Fruit fly (Drosophila melanogaster) whole organism, larva: ENCODE results near the gene CG3285.
A peak's percentile ranks its signal among the peaks of the same experiment; 100 is the strongest.

Experiments used
- noc ChIP-seq: fragments of 200-800 bp; sonication (Bioruptor generic); optimal IDR thresholded peaks from 3 replicates; lab custom pipeline; 2019; ENCODE audit warnings: missing biosample characterization, mild to moderate bottlenecking, missing genetic modification characterization, moderate library complexity

Gene CG3285

DNA sequence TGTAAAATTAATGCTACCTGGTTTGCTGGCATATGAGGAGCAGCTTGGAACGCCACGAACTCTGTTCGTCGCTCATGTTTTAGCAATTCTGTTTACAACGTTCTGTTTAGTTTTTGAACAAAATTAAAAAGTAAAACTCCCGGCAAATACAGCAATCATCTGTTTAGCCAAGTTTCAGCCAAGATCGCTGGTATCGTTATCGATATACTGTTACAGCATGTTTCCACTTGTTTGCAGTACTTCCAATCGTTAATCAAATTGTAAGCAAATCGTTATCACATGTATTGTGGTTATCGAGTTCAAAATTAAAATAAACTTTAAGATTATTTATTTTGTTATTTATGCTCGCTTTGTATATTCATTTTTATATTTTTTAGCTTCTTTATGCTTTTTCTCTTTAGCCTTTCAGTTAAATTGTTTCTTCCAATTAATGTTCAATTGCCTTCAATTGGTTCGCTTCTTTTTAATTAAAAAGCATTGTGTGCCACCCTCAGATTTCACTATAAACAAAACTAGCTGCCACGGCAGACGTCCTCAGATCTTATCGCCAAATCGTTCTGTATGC is 10.9 kb upstream of the CG3285 start, which contains the start of the genes Fign and CG8837:
Fign (minus strand) TSS at position 142 of the 565 bp plus-strand sequence.
CG8837 (plus strand) TSS at position 515 of the 565 bp plus-strand sequence.
- TF ChIP-seq noc = no peak

DNA sequence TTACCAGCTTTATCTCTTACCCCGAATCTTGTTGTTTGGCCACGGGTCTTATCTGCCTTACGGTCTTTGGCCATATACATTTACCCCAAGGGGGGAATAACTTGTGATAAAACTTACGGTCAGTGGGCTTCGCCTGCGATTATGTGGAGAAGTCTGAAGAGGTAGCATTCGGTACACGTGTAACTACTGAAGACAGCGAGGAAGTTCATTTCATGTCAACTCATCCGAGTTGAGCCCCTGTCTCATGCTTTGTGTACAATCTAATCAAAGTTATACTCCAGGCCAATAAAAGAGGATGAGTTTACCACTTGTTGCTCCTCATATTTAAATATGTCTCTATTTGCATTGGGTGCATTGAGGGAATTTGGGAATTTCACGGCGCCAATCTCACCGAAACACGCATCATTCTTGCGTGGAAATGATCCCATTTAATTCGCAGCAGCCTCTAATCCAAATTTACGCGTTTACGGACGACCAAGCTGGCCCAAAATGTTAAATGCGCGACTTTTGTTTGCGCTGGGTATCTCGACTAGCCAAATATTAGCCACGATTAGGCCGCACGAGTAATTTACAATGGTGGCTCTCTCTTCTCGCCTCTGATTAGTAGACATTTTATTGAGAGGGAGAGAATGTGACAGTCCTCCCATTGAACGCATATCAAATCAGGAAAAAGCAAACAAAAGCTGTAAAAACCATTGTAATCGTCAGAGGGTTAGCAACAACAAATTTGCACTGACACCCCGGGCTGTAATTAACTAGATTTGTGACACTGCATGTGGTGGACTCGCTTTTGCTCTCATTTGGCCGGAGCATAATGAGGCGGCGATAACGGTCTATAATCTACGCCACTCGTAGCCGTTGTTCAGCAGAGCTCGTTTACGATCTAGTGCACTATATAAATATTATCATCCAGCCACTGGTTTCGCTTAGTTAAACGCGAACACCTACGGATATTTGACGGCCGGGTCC is 7.1 kb upstream of the CG3285 start, which contains the start of gene CG33281:
CG33281 (plus strand) TSS at position 919 of the 969 bp plus-strand sequence.
- TF ChIP-seq noc = peak; percentile 80

DNA sequence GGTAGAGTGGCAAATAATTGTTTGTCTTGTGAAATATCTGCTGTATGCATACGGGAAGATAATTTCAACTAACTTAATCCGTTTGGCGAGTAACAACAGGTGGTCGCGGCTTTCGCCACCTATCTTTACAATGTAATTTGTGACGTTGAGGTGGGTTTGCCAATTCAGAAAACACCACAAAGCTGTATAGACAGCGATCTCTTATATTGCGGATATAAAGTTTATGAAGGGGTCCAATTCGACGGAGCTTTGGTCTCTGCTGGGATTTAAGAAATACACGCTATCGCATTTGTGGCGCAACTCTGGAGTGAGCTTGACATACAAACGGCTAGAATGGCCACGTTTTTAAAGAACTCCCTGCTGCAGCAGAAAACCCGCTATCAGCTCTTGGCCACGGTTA is 3.1 kb upstream of the CG3285 start, which contains the start of gene CG33282:
CG33282 (plus strand) TSS at position 301 of the 400 bp plus-strand sequence.
- no peak for TF ChIP-seq noc

DNA sequence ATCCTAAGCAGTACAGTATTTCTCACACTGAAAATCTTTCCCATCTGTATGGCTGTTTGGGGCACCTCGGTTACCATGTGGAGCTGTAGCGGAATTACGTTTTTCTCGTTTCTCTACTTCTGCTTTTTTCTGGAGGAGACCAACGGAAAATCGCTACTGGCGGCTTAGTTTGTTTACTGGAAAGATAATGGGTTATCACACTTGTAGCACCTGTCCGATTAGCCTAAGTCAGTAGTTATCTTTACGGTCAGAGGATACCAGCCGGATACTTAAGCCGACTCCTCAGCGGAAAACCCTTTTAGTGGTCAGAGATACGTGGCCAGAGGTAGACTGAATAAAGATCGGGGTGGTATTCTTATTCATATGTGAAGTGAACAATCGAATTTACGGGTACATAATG is 1.8 kb downstream of the CG3285 start, which contains the start of gene CG15408:
CG15408 (plus strand) TSS at position 301 of the 400 bp plus-strand sequence.
- TF ChIP-seq noc = no peak

DNA sequence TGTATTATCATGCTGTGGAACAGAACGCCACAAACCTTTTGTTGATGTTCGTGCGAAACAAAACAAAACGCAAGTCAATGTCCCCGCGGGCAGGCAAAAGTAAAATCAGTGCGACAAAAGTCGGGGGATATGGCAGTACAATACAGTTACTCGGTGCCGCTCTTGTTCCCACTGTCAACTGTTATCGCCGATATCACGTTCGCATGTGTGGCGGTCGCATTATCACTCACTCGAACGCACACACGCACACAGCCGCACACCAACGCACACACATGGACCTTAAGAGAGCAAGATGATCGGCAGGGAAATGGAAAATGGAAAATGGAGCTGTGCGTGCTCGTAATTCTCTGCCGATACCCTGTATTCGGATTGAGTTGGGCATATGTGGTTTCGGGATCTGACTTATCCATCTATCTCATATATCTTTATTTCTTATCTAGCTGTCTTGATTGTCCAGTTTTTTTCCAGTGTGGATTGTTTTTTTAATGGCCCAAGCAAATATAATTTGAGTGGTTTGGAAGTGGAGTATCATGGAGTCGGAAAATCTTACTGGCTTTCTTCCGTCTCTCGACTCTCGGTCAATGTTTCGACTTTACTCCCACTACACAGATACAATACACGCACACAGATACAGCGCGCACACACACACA is 8.0 kb downstream of the CG3285 start:
- TF ChIP-seq noc = no peak

DNA sequence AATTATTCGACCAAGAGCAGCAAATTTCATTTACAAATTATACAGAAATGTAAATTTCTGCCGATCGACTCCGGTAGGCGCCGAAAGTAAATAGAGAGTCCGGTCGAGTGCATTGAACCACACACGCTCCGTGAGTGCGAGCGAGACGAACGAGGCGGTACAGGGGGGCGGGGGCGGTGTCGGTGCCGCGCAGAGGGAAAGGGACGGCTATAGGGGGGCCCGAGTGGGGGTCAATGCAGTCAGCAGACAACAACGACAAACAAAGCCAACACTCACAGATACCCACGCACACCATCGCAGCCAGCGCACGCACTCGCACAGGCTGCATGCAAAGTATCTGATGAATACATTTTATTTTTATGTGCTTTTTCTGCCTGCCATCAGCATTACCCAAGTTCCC is 8.7 kb downstream of the CG3285 start:
- TF ChIP-seq noc = no peak

DNA sequence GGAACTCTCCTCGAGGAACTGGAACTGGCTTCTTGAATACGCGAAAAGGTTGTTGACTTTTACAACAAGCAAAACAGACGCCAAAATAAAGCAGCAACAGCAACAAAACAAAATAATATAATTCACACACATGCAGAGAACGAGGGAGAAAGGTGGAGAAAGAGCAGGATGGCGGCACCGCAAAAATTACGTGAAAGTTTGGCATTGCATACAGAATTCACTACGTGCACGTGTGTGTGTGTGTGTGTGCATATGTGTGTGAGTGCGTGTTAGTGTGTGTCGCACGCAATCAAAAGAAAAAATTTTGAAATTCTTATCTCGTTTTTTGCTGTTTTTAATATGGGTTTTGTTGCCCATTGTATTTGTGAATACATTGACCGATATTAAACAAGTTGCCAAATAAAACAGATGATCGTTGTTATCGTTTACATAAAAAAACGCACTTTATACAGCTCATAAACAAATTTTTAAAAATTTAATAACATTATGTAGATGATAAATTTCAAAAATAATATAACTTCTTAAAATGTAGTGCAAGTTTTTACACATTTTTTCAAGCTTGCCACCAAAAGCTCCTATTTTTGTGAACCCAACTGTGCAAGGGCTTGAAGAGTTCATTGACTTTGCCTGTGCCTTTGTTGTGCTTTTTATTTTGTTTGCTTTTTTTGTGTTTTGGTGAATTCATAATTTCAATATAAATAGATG is 10.7 kb downstream of the CG3285 start:
- peak; percentile 55 for TF ChIP-seq noc

DNA sequence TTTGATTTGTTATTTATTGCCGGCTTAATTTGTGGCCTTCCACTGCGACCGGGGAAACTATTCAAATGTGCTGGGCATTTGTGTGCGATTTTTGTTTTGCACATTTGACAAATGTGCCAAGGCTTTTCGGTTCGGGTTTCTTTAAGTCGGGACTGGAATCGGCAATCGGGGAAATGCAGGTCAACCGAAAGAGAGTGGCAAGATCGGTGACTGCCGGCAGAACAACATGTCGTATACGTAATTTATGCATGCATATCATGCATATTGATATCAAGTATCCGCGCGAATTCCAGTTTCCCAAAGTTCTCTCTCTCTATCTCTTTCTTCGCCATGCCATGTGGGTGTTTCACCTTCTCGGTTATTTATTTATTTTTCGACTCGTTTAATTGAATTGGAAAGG is 11.6 kb downstream of the CG3285 start:
- TF ChIP-seq noc = no peak

DNA sequence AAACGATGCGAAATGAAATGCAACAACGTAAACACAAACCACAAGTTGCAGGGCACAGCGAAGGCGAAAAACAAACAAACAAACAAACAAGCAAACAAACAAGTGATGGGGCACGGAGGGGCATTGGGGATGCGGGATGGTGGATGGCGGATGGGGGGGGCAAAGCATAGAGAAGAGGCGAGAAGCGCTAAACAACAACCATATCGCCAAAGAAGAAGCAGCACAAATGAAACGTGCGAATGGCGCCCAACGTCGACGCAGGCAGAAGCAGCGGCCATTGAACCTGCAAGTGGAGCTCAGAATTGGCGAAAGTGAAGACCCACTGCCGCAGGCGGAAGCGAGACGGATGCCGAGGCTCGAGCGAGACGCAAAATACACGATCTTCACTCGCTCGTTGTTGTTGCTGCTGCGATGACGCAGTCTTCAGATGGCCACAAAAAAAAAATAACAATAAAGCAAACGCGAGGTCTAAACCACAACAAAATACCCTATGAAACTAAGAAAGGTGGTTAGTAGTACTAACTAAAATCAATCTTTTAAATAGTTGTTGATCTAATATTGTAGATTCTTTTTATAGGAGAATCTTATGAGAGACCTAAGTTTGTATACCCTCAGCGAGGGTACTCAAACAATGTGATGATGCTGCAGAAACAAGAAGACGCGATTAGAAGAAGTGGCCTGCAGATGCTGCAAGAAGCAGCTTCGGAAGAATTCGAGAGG is 15.2 kb downstream of the CG3285 start:
- TF ChIP-seq noc = no peak

DNA sequence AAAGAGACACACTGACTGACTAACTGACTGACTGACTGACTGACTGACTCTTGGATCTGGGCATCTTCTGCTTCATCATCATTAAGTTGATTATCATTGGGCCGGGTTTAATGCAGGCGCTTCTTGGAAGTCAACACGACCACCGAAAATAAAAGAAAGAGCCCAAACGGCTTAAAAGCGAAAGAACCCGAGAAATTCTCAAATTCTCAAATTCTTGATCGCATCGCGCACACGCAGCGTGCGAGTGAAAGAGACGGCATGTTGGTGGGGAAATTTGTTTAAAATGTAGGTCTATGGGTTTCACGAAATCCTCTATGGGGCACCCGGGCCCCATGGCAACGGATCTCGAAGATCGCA is 15.7 kb downstream of the CG3285 start:
- TF ChIP-seq noc = no peak

DNA sequence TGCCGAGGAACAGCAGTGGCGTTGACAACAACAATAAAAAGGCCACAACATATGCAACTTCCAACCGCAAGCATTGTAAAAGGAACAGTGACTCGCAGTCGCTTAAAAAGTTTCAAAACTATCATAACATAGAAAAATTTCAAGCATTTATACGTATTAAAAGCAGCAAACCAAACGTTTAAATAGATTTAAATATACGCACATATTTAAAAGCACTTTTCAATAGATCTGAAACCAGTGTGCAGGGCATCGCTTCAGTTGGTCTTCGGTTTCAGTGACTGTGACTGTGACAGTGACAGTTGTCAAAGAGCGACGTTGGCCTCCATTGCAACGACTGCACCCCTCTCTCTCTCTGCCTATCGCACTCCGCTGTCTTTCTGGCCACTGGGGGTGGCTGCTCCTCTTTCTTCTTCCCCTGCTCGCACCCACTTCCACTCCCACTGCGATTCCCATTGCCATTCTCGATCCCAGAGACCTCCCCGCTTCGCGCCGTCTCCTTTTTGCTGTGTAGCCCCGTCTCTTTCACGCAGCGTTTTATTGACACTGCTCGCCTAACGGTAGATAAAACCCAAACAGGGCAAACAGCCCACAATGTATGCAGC is 17.5 kb downstream of the CG3285 start:
- TF ChIP-seq noc = no peak

DNA sequence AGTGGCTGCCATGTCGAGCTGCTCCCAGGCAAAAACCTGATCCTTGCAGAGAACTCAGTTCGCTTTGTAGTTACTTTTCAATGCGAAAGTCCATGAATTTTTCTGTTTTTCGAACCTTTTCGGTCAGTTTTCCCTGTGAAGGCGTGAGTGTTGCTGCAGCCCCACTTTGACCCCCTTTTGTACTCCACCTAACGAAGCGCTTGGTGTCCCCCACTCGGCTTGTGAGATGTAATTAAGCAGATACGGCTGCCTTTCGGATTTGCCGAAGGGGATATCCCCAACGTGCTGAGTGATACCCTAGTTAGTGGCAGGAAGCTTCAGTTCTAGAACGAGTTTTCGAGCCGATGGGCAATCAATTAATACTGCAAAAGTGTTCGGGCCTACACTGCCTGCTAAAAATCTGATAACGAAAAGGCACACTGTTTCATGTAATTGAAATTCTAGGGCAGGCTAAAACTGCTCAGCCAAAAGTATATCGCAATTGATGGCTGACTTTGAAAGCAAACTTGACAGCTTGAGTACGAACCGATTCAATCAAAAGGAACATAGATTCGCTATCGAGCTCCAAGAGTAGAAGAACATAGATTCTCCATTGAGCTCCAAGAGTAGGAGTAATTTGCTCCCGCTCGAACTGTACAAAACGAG is 21.0 kb downstream of the CG3285 start:
- TF ChIP-seq noc = no peak

DNA sequence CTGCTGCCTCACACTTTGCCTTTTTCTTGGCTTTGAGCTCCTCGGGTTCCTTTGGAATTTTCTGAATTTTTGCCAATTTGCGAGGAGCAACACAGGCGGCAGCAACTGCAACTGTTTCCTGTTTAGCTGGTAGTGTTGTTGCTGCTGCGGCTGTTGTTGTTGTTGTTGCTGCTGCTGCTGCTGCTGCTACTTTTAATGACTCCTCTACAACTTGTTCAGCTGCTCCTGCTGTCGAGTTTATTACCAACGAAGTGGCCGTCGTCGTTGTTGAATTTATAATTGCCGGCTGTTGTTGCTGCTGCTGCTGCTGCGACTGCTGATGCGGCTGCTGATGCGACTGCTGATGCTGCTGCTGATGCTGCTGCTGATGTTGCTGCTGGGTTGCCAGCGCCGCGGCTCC is 22.2 kb downstream of the CG3285 start:
- TF ChIP-seq noc = no peak

DNA sequence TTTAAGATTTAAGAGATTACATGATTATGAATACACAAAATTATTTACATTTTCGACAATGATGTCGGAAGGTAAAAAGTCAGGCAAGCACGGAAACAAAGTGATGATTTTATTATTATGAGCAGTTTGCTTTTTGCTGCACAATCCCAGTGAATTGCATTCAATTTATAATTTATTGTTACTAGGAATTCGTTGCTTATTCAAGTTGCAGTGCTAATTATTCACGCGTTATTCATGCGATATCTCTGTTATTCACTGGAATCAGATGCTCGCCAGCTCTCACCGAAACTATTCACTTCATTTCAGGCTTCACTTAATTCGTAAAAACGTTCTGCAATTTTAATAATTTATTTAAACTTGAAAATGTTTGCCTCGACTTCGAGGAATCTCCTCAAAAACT is 23.1 kb downstream of the CG3285 start:
- no peak for TF ChIP-seq noc
